Worm (Caenorhabditis elegans) whole organism, L1 larva: Measurements from ENCODE around the gene T13C5.7.
A peak's percentile ranks its signal among the peaks of the same experiment; 100 is the strongest.

Experiments
- C16A3.4 ChIP-seq: fragments of 150-350 bp; optimal IDR thresholded peaks from 2 replicates; lab custom pipeline; 2014; ENCODE audit warnings: missing biosample characterization, missing genetic modification characterization
- C34B4.2 ChIP-seq: sonication (generic microtip); optimal IDR thresholded peaks from 2 replicates; lab custom pipeline; 2017; ENCODE audit warnings: mild to moderate bottlenecking, missing genetic modification characterization, missing compliant biosample characterization
- ama-1 ChIP-seq: fragments of 150-350 bp; optimal IDR thresholded peaks from 2 replicates; lab custom pipeline; 2014
- ceh-8 ChIP-seq: fragments of 200-800 bp; sonication (Bioruptor generic); optimal IDR thresholded peaks from 2 replicates; lab custom pipeline; 2018; ENCODE audit warnings: mild to moderate bottlenecking, missing genetic modification characterization, moderate library complexity, missing compliant biosample characterization
- ceh-82 ChIP-seq, 3 experiments: fragments of 150-350 bp in 1 of 3; sonication (generic microtip) in 2 of 3; optimal IDR thresholded peaks; 2 replicates each; lab custom pipeline; 2014 to 2017; ENCODE audit warnings: missing biosample characterization in 3 of 3, missing genetic modification characterization in 3 of 3
- ceh-88 ChIP-seq: fragments of 200-800 bp; sonication (Bioruptor generic); IDR thresholded peaks from 2 replicates; pipeline ENCODE4 v1.3.6; 2022; ENCODE audit warnings: missing genetic modification characterization, missing compliant biosample characterization
- dpl-1 ChIP-seq, 3 experiments: fragments of 150-350 bp in 2 of 3; sonication (generic microtip) in 1 of 3; optimal IDR thresholded peaks; 2 replicates each; lab custom pipeline; 2014 to 2017; ENCODE audit warnings: missing biosample characterization in 3 of 3, missing genetic modification characterization in 3 of 3, missing genetic modification reagents in 3 of 3
- dsc-1 ChIP-seq: sonication (generic microtip); optimal IDR thresholded peaks from 2 replicates; lab custom pipeline; 2016; ENCODE audit warnings: mild to moderate bottlenecking, missing genetic modification characterization, missing compliant biosample characterization
- efl-1 ChIP-seq, 4 experiments: fragments of 150-350 bp; optimal IDR thresholded peaks in 3 of 4; peaks in 1 of 4; 1 replicate in 1 of 4; 2 replicates in 3 of 4; lab custom pipeline; 2014; ENCODE audit warnings: missing biosample characterization in 2 of 4, missing genetic modification characterization in 2 of 4, missing genetic modification reagents in 2 of 4
- egl-13 ChIP-seq: sonication (generic microtip); optimal IDR thresholded peaks from 2 replicates; lab custom pipeline; 2016; ENCODE audit warnings: missing genotype, missing genetic modification reagents, missing genetic modification characterization, missing compliant biosample characterization
- elt-3 ChIP-seq, 6 experiments: fragments of 150-350 bp in 1 of 6; sonication (generic microtip); optimal IDR thresholded peaks; 2 replicates each; lab custom pipeline; 2017 to 2018; ENCODE audit warnings: missing biosample characterization in 6 of 6, missing genetic modification characterization in 6 of 6, inconsistent platforms in 1 of 6
- fkh-4 ChIP-seq: sonication (generic microtip); optimal IDR thresholded peaks from 2 replicates; lab custom pipeline; 2016; ENCODE audit warnings: missing compliant biosample characterization, missing genetic modification characterization, borderline replicate concordance
- fkh-8 ChIP-seq: sonication (generic microtip); optimal IDR thresholded peaks from 2 replicates; lab custom pipeline; 2016; ENCODE audit warnings: mild to moderate bottlenecking, missing genetic modification characterization, missing compliant biosample characterization
- fos-1 ChIP-seq: fragments of 150-350 bp; optimal IDR thresholded peaks from 2 replicates; lab custom pipeline; 2014; ENCODE audit warnings: missing biosample characterization, missing genetic modification characterization
- irx-1 ChIP-seq: sonication (generic microtip); optimal IDR thresholded peaks from 2 replicates; lab custom pipeline; 2016; ENCODE audit warnings: missing genetic modification characterization, missing compliant biosample characterization
- jun-1 ChIP-seq: fragments of 150-350 bp; optimal IDR thresholded peaks from 2 replicates; lab custom pipeline; 2014; ENCODE audit warnings: missing biosample characterization, missing genetic modification reagents, missing genetic modification characterization
- lin-14 ChIP-seq: fragments of 200-800 bp; sonication (Bioruptor generic); optimal IDR thresholded peaks from 2 replicates; lab custom pipeline; 2018; ENCODE audit warnings: mild to moderate bottlenecking, missing genetic modification characterization, moderate library complexity, missing compliant biosample characterization
- lin-15B ChIP-seq: fragments of 150-350 bp; sonication (generic microtip); optimal IDR thresholded peaks from 3 replicates; lab custom pipeline; 2014; ENCODE audit warnings: missing biosample characterization, missing genetic modification characterization
- lin-35 ChIP-seq, 2 experiments: fragments of 150-350 bp; optimal IDR thresholded peaks; 2 replicates each; lab custom pipeline; 2014; ENCODE audit warnings: missing biosample characterization in 2 of 2, missing genetic modification characterization in 2 of 2, missing genetic modification reagents in 2 of 2
- lir-3 ChIP-seq: sonication (generic microtip); optimal IDR thresholded peaks from 2 replicates; lab custom pipeline; 2016; ENCODE audit warnings: mild to moderate bottlenecking, missing genetic modification characterization, moderate library complexity, missing compliant biosample characterization; ENCODE audit not compliant: poor library complexity
- lsy-2 ChIP-seq, 2 experiments: fragments of 150-350 bp; optimal IDR thresholded peaks; 2 replicates each; lab custom pipeline; 2014; ENCODE audit warnings: missing biosample characterization in 2 of 2, missing genetic modification characterization in 2 of 2
- mdl-1 ChIP-seq, 2 experiments: fragments of 150-350 bp; optimal IDR thresholded peaks; 2 replicates each; lab custom pipeline; 2014 to 2017; ENCODE audit warnings: missing biosample characterization in 2 of 2, missing genetic modification characterization in 2 of 2, inconsistent platforms in 1 of 2
- mep-1 ChIP-seq: fragments of 150-350 bp; optimal IDR thresholded peaks from 2 replicates; lab custom pipeline; 2014; ENCODE audit warnings: missing biosample characterization, missing genetic modification characterization
- nhr-12 ChIP-seq: sonication (generic microtip); optimal IDR thresholded peaks from 2 replicates; lab custom pipeline; 2017; ENCODE audit warnings: missing biosample characterization, missing genetic modification characterization
- nhr-19 ChIP-seq: fragments of 200-800 bp; sonication (Bioruptor generic); conservative IDR thresholded peaks from 2 replicates; pipeline ENCODE4 v1.3.6; 2022; ENCODE audit warnings: missing genetic modification characterization, missing compliant biosample characterization
- nhr-20 ChIP-seq: sonication (generic microtip); optimal IDR thresholded peaks from 2 replicates; lab custom pipeline; 2016; ENCODE audit warnings: mild to moderate bottlenecking, missing genetic modification characterization, missing compliant biosample characterization
- nhr-28 ChIP-seq: fragments of 150-350 bp; optimal IDR thresholded peaks from 2 replicates; lab custom pipeline; 2014; ENCODE audit warnings: missing biosample characterization, missing genetic modification characterization
- nhr-47 ChIP-seq: sonication (generic microtip); optimal IDR thresholded peaks from 2 replicates; lab custom pipeline; 2016; ENCODE audit warnings: mild to moderate bottlenecking, missing genetic modification characterization, moderate library complexity, missing compliant biosample characterization
- nhr-71 ChIP-seq: sonication (generic microtip); optimal IDR thresholded peaks from 2 replicates; lab custom pipeline; 2016; ENCODE audit warnings: mild to moderate bottlenecking, missing genetic modification characterization, moderate library complexity, missing compliant biosample characterization
- nhr-77 ChIP-seq: fragments of 150-350 bp; optimal IDR thresholded peaks from 2 replicates; lab custom pipeline; 2014; ENCODE audit warnings: missing biosample characterization, missing genetic modification characterization
- nhr-85 ChIP-seq: sonication (generic microtip); peaks from one replicate; lab custom pipeline; 2016; ENCODE audit warnings: missing genetic modification characterization, inconsistent platforms, missing compliant biosample characterization
- nhr-90 ChIP-seq: sonication (generic microtip); optimal IDR thresholded peaks from 2 replicates; lab custom pipeline; 2016; ENCODE audit warnings: mild to moderate bottlenecking, missing genetic modification characterization, missing compliant biosample characterization; ENCODE audit not compliant: poor library complexity
- rnt-1 ChIP-seq: sonication (generic microtip); optimal IDR thresholded peaks from 2 replicates; lab custom pipeline; 2016; ENCODE audit warnings: mild to moderate bottlenecking, missing genetic modification characterization, moderate library complexity, missing compliant biosample characterization
- skn-1 ChIP-seq: fragments of 150-350 bp; optimal IDR thresholded peaks from 2 replicates; lab custom pipeline; 2014; ENCODE audit warnings: missing biosample characterization, missing genetic modification characterization
- snu-23 ChIP-seq: sonication (generic microtip); optimal IDR thresholded peaks from 2 replicates; lab custom pipeline; 2016; ENCODE audit warnings: missing genetic modification characterization, missing compliant biosample characterization
- swsn-7 ChIP-seq: sonication (generic microtip); optimal IDR thresholded peaks from 2 replicates; lab custom pipeline; 2016; ENCODE audit warnings: missing genetic modification characterization, missing compliant biosample characterization
- tbx-2 ChIP-seq: sonication (generic microtip); optimal IDR thresholded peaks from 2 replicates; lab custom pipeline; 2016; ENCODE audit warnings: missing genetic modification characterization, missing compliant biosample characterization
- unc-86 ChIP-seq: sonication (generic microtip); optimal IDR thresholded peaks from 2 replicates; lab custom pipeline; 2016; ENCODE audit warnings: missing genetic modification characterization, missing compliant biosample characterization
- unc-98 ChIP-seq: fragments of 200-800 bp; sonication (Bioruptor generic); IDR thresholded peaks from 2 replicates; pipeline ENCODE4 v1.3.6; 2022; ENCODE audit warnings: missing genetic modification characterization, missing compliant biosample characterization
- xbp-1 ChIP-seq: sonication (generic microtip); optimal IDR thresholded peaks from 2 replicates; lab custom pipeline; 2016; ENCODE audit warnings: missing genetic modification characterization, missing compliant biosample characterization
- zip-4 ChIP-seq: fragments of 200-800 bp; sonication (Bioruptor generic); optimal IDR thresholded peaks from 2 replicates; lab custom pipeline; 2018; ENCODE audit warnings: mild to moderate bottlenecking, missing genetic modification characterization, moderate library complexity, missing compliant biosample characterization

Gene T13C5.7

DNA sequence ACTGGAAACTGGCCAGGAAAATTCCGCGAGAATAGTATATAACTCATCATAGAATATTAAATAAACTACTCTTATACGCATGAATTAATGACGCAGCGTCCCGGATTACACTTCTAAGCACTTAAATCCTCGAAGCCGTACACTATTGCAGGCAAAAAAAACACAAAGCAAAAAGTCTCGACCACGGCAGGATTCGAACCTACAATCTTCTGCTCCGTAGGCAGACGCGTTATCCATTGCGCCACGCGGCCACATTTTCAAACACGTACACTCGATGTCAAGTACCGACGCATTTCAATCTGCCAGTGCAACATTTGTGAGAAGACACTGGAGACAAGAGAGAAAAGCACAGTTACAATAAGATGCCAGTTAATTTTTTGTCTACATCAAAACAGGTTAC, 39.5 kb downstream of the T13C5.7 start:
- TF ChIP-seq C34B4.2 (tag; lab: Kevin White, UChicago) = no peak
- peak; percentile 72 for TF ChIP-seq dsc-1 (tag; lab: Kevin White, UChicago)
- TF ChIP-seq mdl-1 (tag; optimal IDR thresholded peaks at IDR 0.05; lab: Kevin White, UChicago) = peak in 1 of 2 experiments; percentile 52
- peak; percentile 52 for TF ChIP-seq irx-1 (tag; lab: Kevin White, UChicago)
- no peak for TF ChIP-seq ama-1 (lab: Kevin White, UChicago)
- TF ChIP-seq ceh-82 (tag; optimal IDR thresholded peaks at IDR 0.05; lab: Kevin White, UChicago) = peak; percentile 24 to 55 (median 31)
- peak; percentile 5; the same call in 1 of the 2 replicates for TF ChIP-seq unc-98 (GFP tag; lab: Robert Waterston, UW)
- TF ChIP-seq zip-4 = no peak
- peak; percentile 50 for TF ChIP-seq swsn-7 (tag; lab: Kevin White, UChicago)
- TF ChIP-seq xbp-1 = peak; percentile 64
- peak; percentile 14 for TF ChIP-seq nhr-77 (tag; lab: Kevin White, UChicago)
- TF ChIP-seq dpl-1 (GFP tag; optimal IDR thresholded peaks at IDR 0.05; lab: Kevin White, UChicago) = no peak
- peak in 1 of 6 experiments; percentile 58 for TF ChIP-seq elt-3 (tag; optimal IDR thresholded peaks at IDR 0.05; lab: Kevin White, UChicago)
- TF ChIP-seq C16A3.4 (tag; lab: Kevin White, UChicago) = peak; percentile 69
- peak; percentile 66 for TF ChIP-seq lin-14 (GFP tag; lab: Kevin White, UChicago)
- TF ChIP-seq mep-1 (tag; lab: Kevin White, UChicago) = peak; percentile 56
- peak; percentile 67 for TF ChIP-seq nhr-90 (tag; lab: Kevin White, UChicago)
- peak; percentile 42; the same call in 1 of the 2 replicates for TF ChIP-seq ceh-88 (GFP tag; lab: Robert Waterston, UW)
- TF ChIP-seq rnt-1 (tag; lab: Kevin White, UChicago) = peak; percentile 77
- peak; percentile 72 for TF ChIP-seq nhr-71 (tag; lab: Kevin White, UChicago)
- TF ChIP-seq lir-3 (tag; lab: Kevin White, UChicago) = peak; percentile 23
- TF ChIP-seq nhr-85 (tag; lab: Kevin White, UChicago) = peak; percentile 74
- TF ChIP-seq fkh-8 = peak; percentile 46
- peak; percentile 55 for TF ChIP-seq tbx-2 (tag; lab: Kevin White, UChicago)
- peak; percentile 45 for TF ChIP-seq unc-86 (tag; lab: Kevin White, UChicago)
- peak; percentile 76 for TF ChIP-seq snu-23
- TF ChIP-seq nhr-47 (tag; lab: Kevin White, UChicago) = peak; percentile 75
- peak; percentile 65 for TF ChIP-seq nhr-20
- TF ChIP-seq fos-1 (tag; lab: Kevin White, UChicago) = peak; percentile 27
- no peak for TF ChIP-seq egl-13 (tag; lab: Kevin White, UChicago)
- peak; percentile 23 for TF ChIP-seq skn-1 (tag; lab: Kevin White, UChicago)
- TF ChIP-seq ceh-8 = no peak
- peak; percentile 23 for TF ChIP-seq jun-1
- TF ChIP-seq lin-15B (tag; lab: Kevin White, UChicago) = no peak
- peak in 1 of 2 experiments; percentile 48 for TF ChIP-seq lsy-2 (tag; optimal IDR thresholded peaks at IDR 0.05; lab: Kevin White, UChicago)
- no peak for TF ChIP-seq nhr-12 (tag; lab: Kevin White, UChicago)
- TF ChIP-seq lin-35 (GFP tag; optimal IDR thresholded peaks at IDR 0.05; lab: Kevin White, UChicago) = peak; percentile 9 to 68
- TF ChIP-seq efl-1 (optimal IDR thresholded peaks at IDR 0.05; lab: Kevin White, UChicago) = peak in 1 of 2 experiments; percentile 14
- peak in 1 of 2 experiments; percentile 91 for TF ChIP-seq efl-1 (GFP tag; optimal IDR thresholded peaks at IDR 0.05 in 1 of 2; lab: Kevin White, UChicago)
- TF ChIP-seq nhr-19 (GFP tag; lab: Robert Waterston, UW) = peak; percentile 72
- TF ChIP-seq, all 84 proteins: peak for 31

DNA sequence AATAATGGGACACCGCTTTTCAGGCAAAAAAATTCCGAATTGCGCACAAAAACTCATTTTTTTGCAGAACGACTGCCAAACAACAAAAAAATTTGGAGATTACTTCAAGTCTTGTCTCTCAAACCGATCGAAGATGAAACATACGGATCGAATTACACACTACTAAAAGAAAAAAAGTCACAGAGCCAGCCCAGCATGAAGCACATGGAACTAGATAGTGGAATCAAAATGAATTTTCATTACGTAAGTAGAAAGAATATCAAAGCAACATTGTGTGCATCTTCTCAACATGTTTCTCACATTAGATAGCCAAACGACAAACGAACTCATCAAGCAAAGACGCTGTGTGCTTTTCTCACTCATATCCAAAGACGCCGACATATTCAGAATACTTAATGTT, 40.7 kb downstream of the T13C5.7 start:
- no peak for TF ChIP-seq nhr-28 (tag; lab: Kevin White, UChicago)
- peak; percentile 96 for TF ChIP-seq dsc-1 (tag; lab: Kevin White, UChicago)
- peak; percentile 61 for TF ChIP-seq fkh-4 (tag; lab: Kevin White, UChicago)
